Fruit fly (Drosophila melanogaster) whole organism, embryonic: ENCODE data around the gene Tsp29Fa.

Source experiments
- B-H2 ChIP-seq: fragments of 200-800 bp; sonication (Bioruptor generic); optimal IDR thresholded peaks from 2 replicates; lab custom pipeline; 2018; ENCODE audit warnings: missing biosample characterization, mild to moderate bottlenecking, missing genetic modification characterization
- BEAF-32 ChIP-seq: fragments of 200-800 bp; sonication (Bioruptor generic); optimal IDR thresholded peaks from 3 replicates; lab custom pipeline; 2017; ENCODE audit warnings: missing biosample characterization, missing genetic modification characterization, mild to moderate bottlenecking, moderate library complexity, missing genetic modification reagents
- Bgb ChIP-seq: fragments of 200-800 bp; sonication (Bioruptor generic); IDR thresholded peaks from 2 replicates; pipeline ENCODE4 v1.3.6; 2022; ENCODE audit warnings: missing biosample characterization, missing genetic modification characterization; ENCODE audit not compliant: partially characterized antibody
- Blimp-1 ChIP-seq: fragments of 200-800 bp; sonication (Bioruptor generic); optimal IDR thresholded peaks from 3 replicates; lab custom pipeline; 2018; ENCODE audit warnings: missing biosample characterization, missing genetic modification characterization, mild to moderate bottlenecking, moderate library complexity, missing genetic modification reagents
- CG12659 ChIP-seq: fragments of 200-800 bp; sonication (Bioruptor generic); optimal IDR thresholded peaks from 3 replicates; lab custom pipeline; 2017; ENCODE audit warnings: mild to moderate bottlenecking, missing biosample characterization, missing genetic modification reagents, missing genetic modification characterization
- CG15011 ChIP-seq: fragments of 200-800 bp; sonication (Bioruptor generic); optimal IDR thresholded peaks from 3 replicates; lab custom pipeline; 2018; ENCODE audit warnings: missing biosample characterization, mild to moderate bottlenecking, missing genetic modification characterization
- CG15269 ChIP-seq: fragments of 200-800 bp; sonication (Bioruptor generic); optimal IDR thresholded peaks from 2 replicates; lab custom pipeline; 2018; ENCODE audit warnings: missing biosample characterization, mild to moderate bottlenecking, missing genetic modification characterization, moderate library complexity
- CG1529 ChIP-seq: fragments of 200-800 bp; sonication (Bioruptor generic); optimal IDR thresholded peaks from 3 replicates; lab custom pipeline; 2018; ENCODE audit warnings: missing biosample characterization, missing genetic modification characterization
- CG17385 ChIP-seq: fragments of 200-800 bp; sonication (Bioruptor generic); optimal IDR thresholded peaks from 3 replicates; lab custom pipeline; 2018; ENCODE audit warnings: missing biosample characterization, mild to moderate bottlenecking, missing genetic modification characterization
- CG2199 ChIP-seq: fragments of 200-800 bp; sonication (Bioruptor generic); IDR thresholded peaks from 3 replicates; pipeline ENCODE4 v1.3.6; 2022; ENCODE audit warnings: missing biosample characterization, missing genetic modification characterization
- CG42726 ChIP-seq: fragments of 200-800 bp; sonication (Bioruptor generic); IDR thresholded peaks from 2 replicates; pipeline ENCODE4 v1.3.6; 2022; ENCODE audit warnings: missing biosample characterization, missing genetic modification characterization; ENCODE audit not compliant: partially characterized antibody
- CG7963 ChIP-seq: fragments of 200-800 bp; sonication (Bioruptor generic); IDR thresholded peaks from 3 replicates; pipeline ENCODE4 v1.3.6; 2022; ENCODE audit warnings: missing biosample characterization, missing genetic modification characterization; ENCODE audit not compliant: partially characterized antibody
- CG8089 ChIP-seq: fragments of 200-800 bp; sonication (Bioruptor generic); optimal IDR thresholded peaks from 3 replicates; lab custom pipeline; 2016; ENCODE audit warnings: missing biosample characterization, missing genetic modification characterization
- CG9932 ChIP-seq: fragments of 200-800 bp; sonication (Bioruptor generic); IDR thresholded peaks from 2 replicates; pipeline ENCODE4 v1.3.6; 2022; ENCODE audit warnings: missing biosample characterization, missing genetic modification characterization
- CkIIα-i1 ChIP-seq: fragments of 200-800 bp; sonication (Bioruptor generic); IDR thresholded peaks from 2 replicates; pipeline ENCODE4 v1.3.6; 2022; ENCODE audit warnings: missing biosample characterization, missing genetic modification characterization
- D19A ChIP-seq: fragments of 200-800 bp; optimal IDR thresholded peaks from 3 replicates; lab custom pipeline; 2019; ENCODE audit warnings: missing biosample characterization, mild to moderate bottlenecking, missing genetic modification characterization, moderate library complexity
- E2f2 ChIP-seq: fragments of 200-800 bp; sonication (Bioruptor generic); IDR thresholded peaks from 2 replicates; pipeline ENCODE4 v1.3.6; 2022; ENCODE audit warnings: missing biosample characterization, missing genetic modification characterization
- H2.0 ChIP-seq: fragments of 200-800 bp; sonication (Bioruptor generic); IDR thresholded peaks from 2 replicates; pipeline ENCODE4 v1.3.6; 2022; ENCODE audit warnings: missing biosample characterization, missing genetic modification characterization
- HmgD ChIP-seq: fragments of 200-800 bp; sonication (Bioruptor generic); optimal IDR thresholded peaks from 3 replicates; lab custom pipeline; 2016; ENCODE audit warnings: missing biosample characterization, missing genetic modification characterization
- Hr78 ChIP-seq, 2 experiments: fragments of 200-800 bp in 1 of 2; fragments of >200 bp in 1 of 2; sonication (Bioruptor generic) in 1 of 2; optimal IDR thresholded peaks; 2 replicates each; lab custom pipeline; 2017 to 2019; ENCODE audit warnings: missing biosample characterization in 2 of 2, missing genetic modification characterization in 2 of 2, mild to moderate bottlenecking in 1 of 2, moderate library complexity in 1 of 2
- NfI ChIP-seq: fragments of 200-800 bp; sonication (Bioruptor generic); optimal IDR thresholded peaks from 3 replicates; lab custom pipeline; 2018; ENCODE audit warnings: missing biosample characterization, mild to moderate bottlenecking, missing genetic modification characterization, moderate library complexity
- Opbp ChIP-seq: fragments of 200-800 bp; sonication (Bioruptor generic); IDR thresholded peaks from 3 replicates; pipeline ENCODE4 v1.3.6; 2022; ENCODE audit warnings: missing biosample characterization, missing genetic modification characterization; ENCODE audit not compliant: partially characterized antibody
- Sin3A ChIP-seq: fragments of >200 bp; optimal IDR thresholded peaks from 2 replicates; lab custom pipeline; 2018
- Ssrp ChIP-seq: fragments of 200-800 bp; sonication (Bioruptor generic); optimal IDR thresholded peaks from 2 replicates; lab custom pipeline; 2018; ENCODE audit warnings: missing biosample characterization, mild to moderate bottlenecking, missing genetic modification characterization, moderate library complexity
- Xrp1 ChIP-seq: fragments of 200-800 bp; sonication (Bioruptor generic); IDR thresholded peaks from 2 replicates; pipeline ENCODE4 v1.3.6; 2022; ENCODE audit warnings: missing biosample characterization, missing genetic modification characterization
- ab ChIP-seq: fragments of 200-800 bp; sonication (Bioruptor generic); optimal IDR thresholded peaks from 2 replicates; lab custom pipeline; 2016; ENCODE audit warnings: missing biosample characterization, missing genetic modification characterization
- ap ChIP-seq: fragments of 200-800 bp; sonication (Bioruptor generic); IDR thresholded peaks from 2 replicates; pipeline ENCODE4 v1.3.6; 2022; ENCODE audit warnings: missing biosample characterization, missing genetic modification characterization
- az2 ChIP-seq: fragments of 200-800 bp; sonication (Bioruptor generic); optimal IDR thresholded peaks from 3 replicates; lab custom pipeline; 2016; ENCODE audit warnings: missing biosample characterization, missing genetic modification characterization
- cas ChIP-seq: fragments of 200-800 bp; sonication (Bioruptor generic); IDR thresholded peaks from 2 replicates; pipeline ENCODE4 v1.3.6; 2022; ENCODE audit warnings: missing biosample characterization, missing genetic modification characterization
- cato ChIP-seq: fragments of 200-800 bp; sonication (Bioruptor generic); optimal IDR thresholded peaks from 2 replicates; lab custom pipeline; 2016; ENCODE audit warnings: missing biosample characterization, missing genetic modification characterization, borderline replicate concordance
- chm ChIP-seq: fragments of 200-800 bp; sonication (Bioruptor generic); IDR thresholded peaks from 2 replicates; pipeline ENCODE4 v1.3.6; 2022; ENCODE audit warnings: missing biosample characterization, missing genetic modification characterization
- cwo ChIP-seq: fragments of 200-800 bp; sonication (Bioruptor generic); optimal IDR thresholded peaks from 3 replicates; lab custom pipeline; 2017; ENCODE audit warnings: missing biosample characterization, missing genetic modification characterization, mild to moderate bottlenecking, moderate library complexity, missing genetic modification reagents
- insv ChIP-seq, 2 experiments: fragments of 200-800 bp; sonication (Bioruptor generic); optimal IDR thresholded peaks; 3 replicates each; lab custom pipeline; 2016 to 2018; ENCODE audit warnings: missing biosample characterization in 2 of 2, missing genetic modification characterization in 2 of 2
- jigr1 ChIP-seq: fragments of 200-800 bp; sonication (Bioruptor generic); IDR thresholded peaks from 3 replicates; pipeline ENCODE4 v1.3.6; 2022; ENCODE audit warnings: missing biosample characterization, missing genetic modification characterization
- jing ChIP-seq: fragments of 200-800 bp; sonication (Bioruptor generic); optimal IDR thresholded peaks from 2 replicates; lab custom pipeline; 2018; ENCODE audit warnings: missing biosample characterization, mild to moderate bottlenecking, missing genetic modification characterization
- kah ChIP-seq: fragments of 200-800 bp; sonication (Bioruptor generic); optimal IDR thresholded peaks from 2 replicates; lab custom pipeline; 2018; ENCODE audit warnings: missing biosample characterization, mild to moderate bottlenecking, missing genetic modification characterization
- nerfin-1 ChIP-seq: fragments of 200-800 bp; sonication (Bioruptor generic); optimal IDR thresholded peaks from 3 replicates; lab custom pipeline; 2019; ENCODE audit warnings: missing biosample characterization, mild to moderate bottlenecking, missing genetic modification characterization, moderate library complexity
- pho ChIP-seq: fragments of 200-800 bp; sonication (Bioruptor generic); optimal IDR thresholded peaks from 2 replicates; lab custom pipeline; 2016; ENCODE audit warnings: missing biosample characterization, missing genetic modification characterization
- pnt ChIP-seq: fragments of 200-800 bp; sonication (Bioruptor generic); optimal IDR thresholded peaks from 3 replicates; lab custom pipeline; 2016; ENCODE audit warnings: missing biosample characterization, missing genetic modification characterization
- psq ChIP-seq: fragments of 200-800 bp; sonication (Bioruptor generic); optimal IDR thresholded peaks from 2 replicates; lab custom pipeline; 2017; ENCODE audit warnings: missing biosample characterization, missing genetic modification characterization
- pum ChIP-seq: fragments of 200-800 bp; sonication (Bioruptor generic); optimal IDR thresholded peaks from 2 replicates; lab custom pipeline; 2016; ENCODE audit warnings: missing biosample characterization, missing genetic modification characterization
- sisA ChIP-seq: fragments of 200-800 bp; sonication (Bioruptor generic); IDR thresholded peaks from 2 replicates; pipeline ENCODE4 v1.3.6; 2022; ENCODE audit warnings: missing biosample characterization, missing genetic modification characterization
- slbo ChIP-seq: fragments of 200-800 bp; sonication (Bioruptor generic); IDR thresholded peaks from 2 replicates; pipeline ENCODE4 v1.3.6; 2022; ENCODE audit warnings: missing biosample characterization, missing genetic modification characterization
- sqz ChIP-seq: fragments of 200-800 bp; sonication (Bioruptor generic); optimal IDR thresholded peaks from 3 replicates; lab custom pipeline; 2018; ENCODE audit warnings: missing biosample characterization, mild to moderate bottlenecking, missing genetic modification characterization
- sr ChIP-seq: fragments of 200-800 bp; sonication (Bioruptor generic); IDR thresholded peaks from 3 replicates; pipeline ENCODE4 v1.3.6; 2022; ENCODE audit warnings: missing biosample characterization, missing genetic modification characterization
- ssp ChIP-seq: fragments of 200-800 bp; sonication (Bioruptor generic); IDR thresholded peaks from 2 replicates; pipeline ENCODE4 v1.3.6; 2022; ENCODE audit warnings: missing biosample characterization, missing genetic modification characterization
- stwl ChIP-seq: fragments of 200-800 bp; sonication (Bioruptor generic); optimal IDR thresholded peaks from 3 replicates; lab custom pipeline; 2018; ENCODE audit warnings: missing biosample characterization, mild to moderate bottlenecking, missing genetic modification characterization, moderate library complexity
- tap ChIP-seq: fragments of 200-800 bp; optimal IDR thresholded peaks from 3 replicates; lab custom pipeline; 2019; ENCODE audit warnings: missing biosample characterization, mild to moderate bottlenecking, missing genetic modification characterization, moderate library complexity
- trh ChIP-seq: fragments of 200-800 bp; sonication (Bioruptor generic); optimal IDR thresholded peaks from 2 replicates; lab custom pipeline; 2016; ENCODE audit warnings: missing biosample characterization, missing genetic modification characterization
- vvl ChIP-seq: fragments of 200-800 bp; sonication (Bioruptor generic); IDR thresholded peaks from 2 replicates; pipeline ENCODE4 v1.3.6; 2022; ENCODE audit warnings: missing biosample characterization, missing genetic modification characterization
- zen2 ChIP-seq: fragments of 200-800 bp; sonication (Bioruptor generic); IDR thresholded peaks from 3 replicates; pipeline ENCODE4 v1.3.6; 2022; ENCODE audit warnings: missing biosample characterization, missing genetic modification characterization; ENCODE audit not compliant: partially characterized antibody

Tsp29Fa gene

DNA sequence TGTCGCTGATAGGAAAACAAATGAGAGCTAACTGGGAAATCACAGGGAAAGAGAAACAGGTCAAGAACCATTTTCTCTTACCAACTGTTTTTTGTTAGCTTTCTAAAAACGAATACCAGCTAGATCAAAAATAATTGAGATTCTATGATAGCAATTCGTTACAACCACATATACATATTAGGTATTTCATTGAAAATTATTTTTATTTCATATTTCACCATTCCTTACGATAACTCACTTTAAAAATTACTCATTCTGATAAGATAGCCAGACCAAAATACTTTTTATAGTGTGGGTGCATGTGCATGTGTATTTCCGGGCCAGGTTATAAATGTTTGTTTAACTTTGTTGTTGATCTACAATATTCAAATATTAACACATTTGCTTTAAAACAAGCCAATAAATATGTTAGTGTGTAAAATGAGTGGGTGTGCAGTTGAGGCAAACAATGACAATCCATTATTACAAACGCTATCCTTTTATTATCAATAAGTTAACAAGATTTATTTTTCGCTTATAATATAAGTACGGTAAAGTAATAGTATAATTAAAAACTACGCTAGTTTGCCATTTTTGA is 4.2 kb downstream of the Tsp29Fa start (continued):
- TF ChIP-seq cwo (GFP tag; lab: Kevin White, UChicago) (no peak), sr (no peak), kah (GFP tag; lab: Kevin White, UChicago) (no peak), CG17385 (no peak), Xrp1 (GFP tag; lab: Robert Waterston, UW) (no peak), psq (no peak), CG7963 (GFP tag; lab: Robert Waterston, UW) (no peak), CG15011 (GFP tag; lab: Kevin White, UChicago) (no peak), CG15269 (tag; lab: Kevin White, UChicago) (peak; percentile 56), sqz (GFP tag; lab: Kevin White, UChicago) (peak; percentile 31), CkIIα-i1 (GFP tag; lab: Robert Waterston, UW) (no peak), az2 (GFP tag; lab: Kevin White, UChicago) (no peak), Bgb (GFP tag; lab: Robert Waterston, UW) (no peak), pho (GFP tag; lab: Kevin White, UChicago) (no peak), Blimp-1 (peak; percentile 34), nerfin-1 (tag; lab: Kevin White, UChicago) (peak; percentile 37), cato (GFP tag; lab: Kevin White, UChicago) (no peak), NfI (GFP tag; lab: Kevin White, UChicago) (no peak), B-H2 (no peak), ab (GFP tag; lab: Kevin White, UChicago) (no peak), jing (no peak), Hr78 (GFP tag; optimal IDR thresholded peaks at IDR 0.05; lab: Kevin White, UChicago) (no peak), vvl (GFP tag; lab: Robert Waterston, UW) (no peak), slbo (no peak), Sin3A (lab: Kevin White, UChicago) (no peak), chm (GFP tag; lab: Robert Waterston, UW) (no peak), CG1529 (GFP tag; lab: Kevin White, UChicago) (no peak), E2f2 (GFP tag; lab: Robert Waterston, UW) (no peak), D19A (no peak), Ssrp (no peak), CG12659 (no peak), sisA (GFP tag; lab: Robert Waterston, UW) (no peak), insv (GFP tag; optimal IDR thresholded peaks at IDR 0.05; lab: Kevin White, UChicago) (no peak), BEAF-32 (GFP tag; lab: Kevin White, UChicago) (no peak), HmgD (GFP tag; lab: Kevin White, UChicago) (no peak), tap (tag; lab: Kevin White, UChicago) (no peak), CG42726 (GFP tag; lab: Robert Waterston, UW) (no peak), ap (GFP tag; lab: Robert Waterston, UW) (no peak), CG2199 (GFP tag; lab: Robert Waterston, UW) (no peak), zen2 (GFP tag; lab: Robert Waterston, UW) (no peak), ssp (no peak), stwl (no peak), pnt (no peak), CG8089 (GFP tag; lab: Kevin White, UChicago) (no peak), CG9932 (no peak), jigr1 (GFP tag; lab: Robert Waterston, UW) (no peak), H2.0 (no peak), trh (GFP tag; lab: Kevin White, UChicago) (no peak), pum (no peak), cas (GFP tag; lab: Robert Waterston, UW) (no peak), Opbp (GFP tag; lab: Robert Waterston, UW) (no peak)
